Worm (Caenorhabditis elegans): ENCODE data around the gene srj-29.

DNA sequence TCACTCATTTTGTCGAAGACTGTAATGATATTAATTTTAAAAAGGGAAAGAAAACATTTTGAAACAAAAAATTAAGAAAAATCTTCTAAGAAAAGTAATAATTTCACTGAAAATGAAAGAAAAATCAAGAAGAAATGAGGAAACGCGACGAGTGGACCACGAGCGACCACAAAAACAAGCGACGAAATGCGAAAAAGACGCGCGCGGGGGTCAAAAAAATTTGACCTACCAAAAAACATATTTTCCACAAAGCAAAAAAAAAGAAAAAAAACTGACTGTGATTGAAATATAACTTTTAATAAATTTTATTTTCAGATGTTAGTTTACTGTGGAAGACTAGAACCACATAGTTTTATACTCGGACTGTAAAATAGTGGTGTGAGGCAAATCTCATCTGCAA lies 16.6 kb upstream of the srj-29 start, which contains the start of gene F14H3.6:
- no peak for TF ChIP-seq mdt-29 (GFP tag; IDR thresholded peaks at IDR 0.05)
- TF ChIP-seq jun-1 (tag; optimal IDR thresholded peaks at IDR 0.05): no peak
- TF ChIP-seq dpl-1 (GFP tag; optimal IDR thresholded peaks at IDR 0.05): no peak
- TF ChIP-seq aha-1 (tag): no peak
